Fruit fly (Drosophila melanogaster) ovary, adult (tissue): Measurements from ENCODE around the gene CG33095.
"Not testable (repeated sequence)": the region's sequence is repeated elsewhere in the genome, so short reads cannot be mapped to it uniquely, and the experiment has no call there.

ENCODE experiments used
- CG17801 ChIP-seq: fragments of 200-800 bp; optimal IDR thresholded peaks from 2 replicates; lab custom pipeline; 2019; ENCODE audit warnings: missing biosample characterization, mild to moderate bottlenecking, missing genetic modification characterization, moderate library complexity; ENCODE audit not compliant: partially characterized antibody

The CG33095 gene

DNA sequence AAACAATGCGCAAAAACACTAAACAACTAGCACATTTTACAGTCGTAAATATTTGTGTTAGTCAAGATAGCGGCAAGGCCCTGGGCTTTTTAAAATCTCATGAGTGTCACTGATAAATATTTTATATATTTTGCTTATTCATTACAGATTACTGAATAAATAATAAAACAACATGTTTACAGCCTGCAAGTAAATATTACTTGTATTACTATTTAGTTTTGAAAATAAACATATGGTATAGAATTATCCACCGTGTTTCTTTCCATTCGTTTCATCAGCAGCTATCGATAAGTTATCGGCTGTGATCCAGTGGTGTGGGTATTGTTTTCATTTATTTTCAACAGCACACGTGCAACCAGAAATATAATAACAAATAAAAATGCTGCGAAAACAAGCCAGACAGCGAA lies 22.9 kb upstream of the CG33095 start, which contains the start of the genes shams and CG11920:
Gene shams, minus strand, starts transcription at position 50 of the 407 bp plus-strand sequence.
Gene CG11920, plus strand, starts transcription at position 320 of the 407 bp plus-strand sequence.
- TF ChIP-seq CG17801 (GFP tag; lab: Kevin White, UChicago) = peak; percentile 23

DNA sequence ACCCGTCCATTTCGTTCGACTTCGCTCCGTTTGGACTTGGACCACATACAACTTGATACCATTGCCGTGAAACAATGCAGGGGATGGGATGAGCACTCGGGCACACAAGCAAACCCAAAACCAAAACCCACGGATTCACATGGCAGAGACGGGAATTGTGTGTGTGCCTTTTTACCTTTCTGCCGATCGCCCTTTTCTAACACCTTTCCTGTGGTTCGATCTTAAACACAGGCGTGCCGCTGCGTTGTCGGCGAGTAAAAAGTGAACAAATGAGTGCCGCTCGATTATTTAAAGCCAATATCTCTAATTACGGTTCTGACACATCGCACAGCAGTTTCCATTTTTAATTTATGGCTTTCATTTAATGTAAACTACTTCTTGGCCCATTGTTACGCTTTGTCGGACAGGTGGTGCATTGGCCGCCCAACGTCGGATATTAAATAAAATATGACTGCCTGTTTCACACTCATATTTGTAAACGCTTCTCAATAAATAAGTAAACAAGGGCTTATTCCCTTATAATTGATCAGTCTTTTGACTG lies 20.1 kb upstream of the CG33095 start:
- no peak for TF ChIP-seq CG17801 (GFP tag; lab: Kevin White, UChicago)

DNA sequence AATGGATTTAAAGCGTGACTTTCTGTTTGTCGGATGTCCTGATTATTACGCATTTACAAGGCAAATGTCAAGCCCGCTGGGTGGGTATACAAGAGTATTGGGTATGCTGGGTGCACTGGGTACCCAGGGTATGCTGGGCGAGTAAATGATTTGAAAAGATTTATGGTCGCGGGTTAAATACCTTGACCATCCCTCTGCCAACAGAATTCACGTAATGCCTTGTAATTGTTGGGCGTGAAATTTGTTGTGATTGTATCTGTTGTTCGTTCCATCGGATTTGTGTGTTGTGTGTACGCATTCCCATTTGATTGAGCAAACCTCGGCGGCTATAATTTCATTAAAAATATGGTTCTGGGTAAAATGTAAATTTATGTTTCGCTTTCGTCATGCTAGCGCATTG lies 18.8 kb upstream of the CG33095 start:
- TF ChIP-seq CG17801 (GFP tag; lab: Kevin White, UChicago) = no peak

DNA sequence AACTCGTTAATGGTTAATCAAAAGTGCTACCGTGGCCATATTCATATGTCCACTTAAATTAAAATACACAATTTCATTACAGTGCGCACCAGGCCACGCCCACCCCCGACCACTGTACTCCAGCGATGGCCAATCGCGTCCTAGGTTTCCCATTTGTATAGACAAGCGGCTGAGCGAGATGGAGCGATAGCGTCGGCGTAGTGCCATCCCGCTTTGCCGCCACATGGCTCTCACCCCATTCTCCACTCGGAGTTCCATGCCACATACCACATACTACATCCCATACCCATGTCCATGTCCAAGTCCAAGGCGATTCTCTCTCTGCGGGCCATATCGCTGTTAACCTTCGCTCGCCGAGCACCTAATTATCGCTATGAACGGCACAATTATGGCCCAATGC lies 17.0 kb upstream of the CG33095 start:
- TF ChIP-seq CG17801 (GFP tag; lab: Kevin White, UChicago) = no peak

DNA sequence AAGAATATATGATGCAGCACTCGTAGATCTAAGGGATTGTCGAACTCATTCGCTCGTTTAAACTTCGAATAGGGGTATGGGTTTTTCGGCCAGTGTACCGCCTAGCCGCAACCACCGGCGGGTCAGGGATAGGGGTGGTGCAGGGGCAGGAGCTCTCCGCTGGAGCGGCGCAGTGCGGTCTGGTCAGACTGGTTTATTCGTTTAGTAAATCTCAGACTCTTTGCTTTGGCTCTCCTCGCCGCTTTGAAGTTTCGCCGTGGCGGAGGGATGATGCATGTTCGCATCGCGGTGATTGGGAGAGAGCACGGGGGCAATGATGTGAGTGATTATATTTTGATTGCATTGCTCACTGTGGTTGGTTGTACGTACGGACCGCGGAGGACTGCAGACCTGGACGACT lies 15.1 kb upstream of the CG33095 start, which contains the start of gene fd96Ca:
Gene fd96Ca, plus strand, starts transcription at position 337 of the 400 bp plus-strand sequence.
- TF ChIP-seq CG17801 (GFP tag; lab: Kevin White, UChicago) = no peak

DNA sequence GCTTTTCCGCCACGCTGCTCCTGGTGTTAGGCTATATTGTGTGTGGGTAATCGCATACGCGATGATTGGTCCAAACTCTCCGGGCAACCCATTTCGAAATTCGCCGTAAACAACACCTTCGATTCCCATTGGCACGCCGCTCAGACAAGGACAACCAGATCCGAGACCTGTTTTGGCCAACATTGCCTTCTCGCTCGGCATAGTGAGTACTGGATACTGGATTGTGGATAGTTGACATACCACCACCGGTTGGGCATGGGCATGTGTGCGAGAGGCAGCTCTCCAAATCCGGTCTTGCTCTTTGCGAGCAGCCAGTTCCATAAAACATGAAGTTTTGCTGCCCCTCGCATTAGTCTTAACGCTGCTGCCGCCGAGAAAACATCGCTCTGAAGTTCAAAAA lies 2.8 kb upstream of the CG33095 start, which contains the start of gene fd96Cb:
Gene fd96Cb, plus strand, starts transcription at position 374 of the 400 bp plus-strand sequence.
- TF ChIP-seq CG17801 (GFP tag; lab: Kevin White, UChicago) = no peak

DNA sequence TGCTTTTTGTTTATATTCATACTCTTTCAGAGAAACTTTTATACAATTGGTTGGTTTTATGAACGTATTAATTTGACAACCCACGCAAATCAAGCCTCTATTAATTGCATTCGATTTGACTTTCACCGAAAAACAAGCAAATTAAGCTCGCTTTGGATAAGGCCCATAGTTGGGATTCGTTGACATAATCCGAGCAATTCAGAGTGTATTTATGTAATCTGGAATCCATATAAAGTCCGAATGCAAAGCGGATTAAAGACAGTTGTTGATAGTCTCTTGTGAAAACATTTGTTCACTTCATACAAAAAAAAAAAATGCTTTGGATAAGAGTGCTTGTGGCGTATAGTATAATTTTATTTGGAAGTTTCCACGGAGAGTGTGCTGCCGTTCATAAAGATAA lies 4.8 kb downstream of the CG33095 start, which contains the start of gene CG45095:
Gene CG45095, plus strand, starts transcription at position 301 of the 400 bp plus-strand sequence.
- no peak for TF ChIP-seq CG17801 (GFP tag; lab: Kevin White, UChicago)

DNA sequence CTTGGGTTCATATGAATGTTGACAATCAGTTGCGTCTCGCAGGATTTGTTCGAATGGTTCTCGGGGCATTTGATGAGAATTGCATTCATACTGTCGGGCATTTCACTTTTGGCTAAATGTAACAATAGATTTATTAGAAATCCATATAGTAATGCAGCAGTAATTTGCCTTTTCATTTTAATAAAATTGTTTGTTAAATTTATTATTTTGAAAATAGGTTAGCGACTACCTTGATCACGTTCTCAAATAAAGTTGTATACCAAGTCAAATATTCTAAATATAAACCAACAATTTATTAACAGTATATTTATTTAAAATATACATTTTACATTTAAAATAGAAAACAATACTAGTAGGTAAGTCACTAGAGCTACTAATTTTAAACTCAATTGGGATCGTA lies 11.5 kb downstream of the CG33095 start, which contains the start of gene CG34027:
Gene CG34027, minus strand, starts transcription at position 101 of the 400 bp plus-strand sequence.
- TF ChIP-seq CG17801 (GFP tag; lab: Kevin White, UChicago) = no peak

DNA sequence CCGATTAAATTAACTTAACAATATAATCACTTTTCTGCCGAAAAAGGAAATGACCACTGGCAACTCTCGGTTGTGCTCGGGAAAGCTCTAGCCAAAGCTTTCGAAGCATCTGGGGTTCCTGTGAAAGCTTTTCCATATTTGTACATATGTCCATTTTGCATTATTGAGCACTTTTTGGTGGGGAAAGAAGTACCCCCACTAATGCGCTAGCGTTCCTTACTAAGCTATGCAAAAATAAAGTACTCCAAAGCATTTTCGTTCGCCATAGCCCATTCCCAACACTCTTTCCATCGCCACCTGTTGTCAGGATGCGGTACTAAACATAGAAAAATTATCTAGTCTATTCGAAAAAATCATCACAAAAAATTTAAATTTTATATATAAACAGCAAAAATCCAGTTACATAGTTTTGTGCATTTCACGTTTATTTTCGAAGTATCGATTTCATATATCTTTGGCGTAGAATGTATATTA lies 15.0 kb downstream of the CG33095 start, which contains the start of gene Nepl16:
Gene Nepl16, minus strand, starts transcription at position 51 of the 474 bp plus-strand sequence.
- no peak for TF ChIP-seq CG17801 (GFP tag; lab: Kevin White, UChicago)

DNA sequence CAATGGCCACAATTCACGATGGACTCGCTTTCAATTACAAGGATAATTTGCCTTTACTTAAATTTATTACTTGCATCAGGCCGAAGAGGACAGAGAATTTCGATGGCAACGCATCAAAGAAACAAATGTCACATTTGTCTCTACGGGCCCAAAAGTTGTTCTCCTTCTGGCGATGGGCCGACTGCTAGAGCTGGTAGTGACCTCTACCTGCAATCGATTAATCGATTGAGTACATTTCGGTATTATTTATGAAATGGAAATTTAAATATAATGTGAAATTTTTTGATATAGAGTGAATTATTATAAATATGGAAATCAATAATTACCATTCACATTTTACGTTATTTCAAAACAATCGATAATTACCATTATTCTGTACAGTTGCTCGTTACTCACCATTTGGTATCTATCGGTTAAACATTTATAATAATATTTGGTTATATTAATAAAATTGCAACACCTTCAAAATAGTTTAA lies 25.3 kb downstream of the CG33095 start, which contains the start of the genes CG31510 and TTLL5:
Gene CG31510, minus strand, starts transcription at position 185 of the 476 bp plus-strand sequence.
Gene TTLL5, minus strand, starts transcription at position 185 of the 476 bp plus-strand sequence.
- peak; percentile 4 for TF ChIP-seq CG17801 (GFP tag; lab: Kevin White, UChicago)

DNA sequence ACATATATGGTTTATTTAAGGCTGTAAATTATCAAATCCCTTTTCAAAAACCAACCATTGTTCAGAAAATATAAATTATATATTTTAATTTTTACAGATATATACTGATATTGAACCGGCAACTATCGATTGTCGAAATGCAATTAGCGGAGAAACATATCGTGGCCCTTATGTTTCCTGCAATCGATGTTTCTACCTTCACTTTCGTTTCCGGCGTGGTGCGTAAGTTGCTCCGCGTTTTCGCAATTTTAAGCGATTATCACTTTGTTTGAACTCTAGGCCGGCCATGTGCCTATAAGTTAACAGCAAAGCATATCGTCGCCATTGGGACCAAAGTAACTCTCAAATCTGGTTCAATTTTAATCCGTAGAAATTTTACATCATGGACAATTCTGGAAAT lies 25.8 kb downstream of the CG33095 start, which contains the start of gene vig2:
Gene vig2, plus strand, starts transcription at position 112 of the 400 bp plus-strand sequence.
- TF ChIP-seq CG17801 (GFP tag; lab: Kevin White, UChicago) = peak; percentile 6

DNA sequence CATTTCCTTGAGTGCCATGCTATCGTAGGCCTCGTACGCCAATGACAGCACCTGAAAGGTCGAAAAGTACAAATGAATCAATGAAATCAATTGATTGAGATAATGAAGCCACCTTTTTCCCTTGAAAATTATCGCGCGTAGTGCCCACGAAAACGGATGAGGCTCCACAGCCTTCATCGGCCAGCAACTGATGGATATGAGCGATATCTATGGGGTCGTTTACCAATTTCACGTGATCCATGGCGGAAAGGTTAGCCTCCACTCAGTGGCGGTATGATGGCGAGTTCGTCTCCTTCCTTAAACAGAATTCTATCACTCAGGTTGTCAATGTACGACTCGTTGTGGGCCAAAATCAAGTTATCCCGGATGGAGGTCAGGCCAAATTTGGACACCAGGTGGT lies 29.4 kb downstream of the CG33095 start:
- TF ChIP-seq CG17801 (GFP tag; lab: Kevin White, UChicago) = no peak

DNA sequence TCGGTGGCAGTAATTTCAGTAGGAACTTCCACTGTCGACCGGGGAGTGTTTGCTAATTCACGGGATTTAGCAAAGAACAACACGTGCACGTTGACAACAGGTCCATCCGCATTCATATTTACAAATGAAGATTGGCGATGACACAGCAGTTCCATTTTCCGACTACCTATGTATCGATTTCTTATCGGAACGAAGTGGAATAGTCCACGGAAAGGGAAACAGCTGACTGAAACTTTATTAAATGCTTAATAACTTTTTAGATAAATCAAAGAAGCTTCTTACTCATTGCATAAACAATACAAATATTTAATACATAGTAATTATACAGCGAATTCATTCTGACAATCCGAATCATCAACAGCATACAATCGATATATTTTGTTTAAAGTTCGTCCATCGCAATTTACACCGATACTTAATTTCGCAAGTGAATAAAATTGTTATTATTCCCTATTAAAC lies 29.8 kb downstream of the CG33095 start, which contains the start of the genes Mocs2A, Mocs2B and Clbn:
Gene Mocs2A, minus strand, starts transcription at position 129 of the 459 bp plus-strand sequence.
Gene Mocs2B, minus strand, starts transcription at position 129 of the 459 bp plus-strand sequence.
Gene Clbn, plus strand, starts transcription at position 272 of the 459 bp plus-strand sequence.
- no peak for TF ChIP-seq CG17801 (GFP tag; lab: Kevin White, UChicago)

DNA sequence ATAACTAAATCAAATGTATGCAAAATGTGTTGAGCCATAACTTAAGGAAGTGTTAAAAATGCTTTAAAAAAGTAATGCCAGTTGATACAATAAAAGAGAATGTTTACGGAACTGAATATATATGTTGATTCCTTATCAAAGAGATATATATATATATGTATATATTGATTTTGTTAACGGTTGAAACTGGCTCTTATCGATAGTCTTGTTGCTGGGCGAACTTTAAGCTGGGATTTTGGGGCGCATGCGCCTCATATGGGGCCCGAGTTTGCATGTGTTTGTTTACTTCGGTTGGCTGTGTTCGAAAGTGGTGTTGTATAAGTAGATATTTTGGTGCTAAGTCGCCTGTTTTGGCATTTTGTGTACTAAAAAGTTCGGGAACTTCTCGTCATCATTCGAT lies 33.6 kb downstream of the CG33095 start, which contains the start of gene Bili:
Gene Bili, plus strand, starts transcription at position 265 of the 400 bp plus-strand sequence.
- TF ChIP-seq CG17801 (GFP tag; lab: Kevin White, UChicago) = not testable (repeated sequence)
